4 fruit fly cellular contexts compared by ENCODE assay signal in genomic region chr3L:16574307-16574946, dm6.
TF ChIP-seq lines count a peak whose summit lies in the region.

TSS of gene mbf1 (plus strand) at chr3L:16574436.

- peak; percentile 32 for TF ChIP-seq CTCF in whole organism, embryonic (GFP tag; optimal IDR thresholded peaks at IDR 0.05; lab: Kevin White, UChicago)

TF ChIP-seq in whole organism, adult, 20 proteins besides CTCF, POLR2A, EP300 and RAD21:
- TF ChIP-seq cic (GFP tag; optimal IDR thresholded peaks at IDR 0.05; lab: Kevin White, UChicago): peak; percentile 22
- TF ChIP-seq CG1620 (GFP tag; optimal IDR thresholded peaks at IDR 0.05; lab: Kevin White, UChicago): peak; percentile 13
- TF ChIP-seq CG7045 (GFP tag; optimal IDR thresholded peaks at IDR 0.05; lab: Kevin White, UChicago): no peak
- peak; percentile 44 for TF ChIP-seq CG11617 (GFP tag; optimal IDR thresholded peaks at IDR 0.05; lab: Kevin White, UChicago)
- no peak for TF ChIP-seq CG5204 (GFP tag; optimal IDR thresholded peaks at IDR 0.05; lab: Kevin White, UChicago)
- TF ChIP-seq bab1 (GFP tag; optimal IDR thresholded peaks at IDR 0.05; lab: Kevin White, UChicago): peak; percentile 63
- peak; percentile 93 for TF ChIP-seq kay (GFP tag; lab: Kevin White, UChicago; ENCODE audit: borderline replicate concordance)
- TF ChIP-seq Hr96 (GFP tag; optimal IDR thresholded peaks at IDR 0.05; lab: Kevin White, UChicago): no peak
- peak; percentile 8 for TF ChIP-seq CG7101 (tag; optimal IDR thresholded peaks at IDR 0.05; lab: Kevin White, UChicago)
- TF ChIP-seq toe (GFP tag; optimal IDR thresholded peaks at IDR 0.05; lab: Kevin White, UChicago): no peak
- no peak for TF ChIP-seq CG33017 (tag; optimal IDR thresholded peaks at IDR 0.05; lab: Kevin White, UChicago)
- TF ChIP-seq Clk (GFP tag; optimal IDR thresholded peaks at IDR 0.05; lab: Kevin White, UChicago): no peak
- TF ChIP-seq CG12768 (GFP tag; optimal IDR thresholded peaks at IDR 0.05; lab: Kevin White, UChicago): no peak
- TF ChIP-seq ovo (GFP tag; optimal IDR thresholded peaks at IDR 0.05; lab: Kevin White, UChicago): no peak
- TF ChIP-seq Crg-1 (GFP tag; optimal IDR thresholded peaks at IDR 0.05; lab: Kevin White, UChicago): no peak
- peak; percentile 15 for TF ChIP-seq tj (GFP tag; optimal IDR thresholded peaks at IDR 0.05; lab: Kevin White, UChicago)
- TF ChIP-seq Mnt (GFP tag; optimal IDR thresholded peaks at IDR 0.05; lab: Kevin White, UChicago): peak; percentile 39
- no peak for TF ChIP-seq cnc (optimal IDR thresholded peaks at IDR 0.05; lab: Kevin White, UChicago)
- TF ChIP-seq CG14711 (tag; optimal IDR thresholded peaks at IDR 0.05; lab: Kevin White, UChicago): no peak
- TF ChIP-seq pad (GFP tag; optimal IDR thresholded peaks at IDR 0.05; lab: Kevin White, UChicago): no peak
TF ChIP-seq in whole organism, adult: peak in this region for 8.

TF ChIP-seq in whole organism, embryonic, 481 proteins besides CTCF, POLR2A, EP300 and RAD21 (continues in another document):
- no peak for TF ChIP-seq CG15011 (GFP tag; optimal IDR thresholded peaks at IDR 0.05; lab: Kevin White, UChicago)
- no peak for TF ChIP-seq en (GFP tag; optimal IDR thresholded peaks at IDR 0.05; lab: Kevin White, UChicago)
- peak; percentile 61 for TF ChIP-seq nmo (GFP tag; optimal IDR thresholded peaks at IDR 0.05; lab: Kevin White, UChicago)
- TF ChIP-seq Atf6 (GFP tag; IDR thresholded peaks at IDR 0.05; lab: Robert Waterston, UW): no peak
- TF ChIP-seq CG34422 (GFP tag; IDR thresholded peaks at IDR 0.05; lab: Robert Waterston, UW): peak; percentile 27; the same call in 1 of the 3 replicates
- no peak for TF ChIP-seq Trl (optimal IDR thresholded peaks at IDR 0.05; lab: Kevin White, UChicago)
- peak; percentile 21 for TF ChIP-seq Trl (GFP tag; optimal IDR thresholded peaks at IDR 0.05; lab: Kevin White, UChicago)
- 0 out of 2 replicates have a peak, but pooled peaks have one; percentile 20 for TF ChIP-seq CG31441 (GFP tag; IDR thresholded peaks at IDR 0.05; lab: Robert Waterston, UW)
- peak; percentile 19 for TF ChIP-seq CG2678 (tag; optimal IDR thresholded peaks at IDR 0.05; lab: Kevin White, UChicago)
- peak; percentile 6 for TF ChIP-seq Bteb2 (GFP tag; optimal IDR thresholded peaks at IDR 0.05; lab: Kevin White, UChicago)
- TF ChIP-seq Deaf1 (tag; optimal IDR thresholded peaks at IDR 0.05; lab: Kevin White, UChicago): peak; percentile 10
- TF ChIP-seq zen (tag; optimal IDR thresholded peaks at IDR 0.05; lab: Kevin White, UChicago): peak; percentile 21
- TF ChIP-seq CG9437 (GFP tag; optimal IDR thresholded peaks at IDR 0.05; lab: Kevin White, UChicago): peak; percentile 62
- TF ChIP-seq bbx (GFP tag; IDR thresholded peaks at IDR 0.05; lab: Robert Waterston, UW; ENCODE audit: partially characterized antibody): peak; percentile 14
- TF ChIP-seq CG18764 (GFP tag; optimal IDR thresholded peaks at IDR 0.05; lab: Kevin White, UChicago): peak; percentile 12
- TF ChIP-seq CHES-1-like (GFP tag; optimal IDR thresholded peaks at IDR 0.05; lab: Kevin White, UChicago): peak; percentile 51
- no peak for TF ChIP-seq CG10979 (tag; optimal IDR thresholded peaks at IDR 0.05; lab: Kevin White, UChicago)
- TF ChIP-seq CG10565 (GFP tag; optimal IDR thresholded peaks at IDR 0.05; lab: Kevin White, UChicago): no peak
- peak; percentile 19 for TF ChIP-seq CG7928 (GFP tag; optimal IDR thresholded peaks at IDR 0.05; lab: Kevin White, UChicago)
- TF ChIP-seq CG4424 (GFP tag; optimal IDR thresholded peaks at IDR 0.05; lab: Kevin White, UChicago): peak; percentile 9
- no peak for TF ChIP-seq Side (GFP tag; optimal IDR thresholded peaks at IDR 0.05; lab: Kevin White, UChicago)
- TF ChIP-seq croc (GFP tag; conservative IDR thresholded peaks at IDR 0.05; lab: Robert Waterston, UW): no peak
- peak; percentile 37 for TF ChIP-seq pho (GFP tag; optimal IDR thresholded peaks at IDR 0.05; lab: Kevin White, UChicago)

TF ChIP-seq in whole organism, prepupa, 60 proteins besides CTCF, POLR2A, EP300 and RAD21 (continues in another document):
- no peak for TF ChIP-seq CG8319 (GFP tag; optimal IDR thresholded peaks at IDR 0.05; lab: Kevin White, UChicago)
- no peak for TF ChIP-seq CG8119 (GFP tag; IDR thresholded peaks at IDR 0.05; lab: Robert Waterston, UW)
- no peak for TF ChIP-seq CG31627 (GFP tag; optimal IDR thresholded peaks at IDR 0.05; lab: Kevin White, UChicago)
- no peak for TF ChIP-seq dac (GFP tag; optimal IDR thresholded peaks at IDR 0.05; lab: Kevin White, UChicago)
- no peak for TF ChIP-seq Smox (GFP tag; optimal IDR thresholded peaks at IDR 0.05; lab: Kevin White, UChicago)
- TF ChIP-seq CG3919 (GFP tag; optimal IDR thresholded peaks at IDR 0.05; lab: Kevin White, UChicago): no peak
- TF ChIP-seq Blimp-1 (GFP tag; optimal IDR thresholded peaks at IDR 0.05; lab: Kevin White, UChicago): no peak
- TF ChIP-seq Sox102F (GFP tag; optimal IDR thresholded peaks at IDR 0.05; lab: Kevin White, UChicago): no peak
- no peak for TF ChIP-seq fd85E (GFP tag; optimal IDR thresholded peaks at IDR 0.05; lab: Kevin White, UChicago)
- no peak for TF ChIP-seq Eip93F (GFP tag; optimal IDR thresholded peaks at IDR 0.05; lab: Kevin White, UChicago)
- TF ChIP-seq CG6163 (GFP tag; IDR thresholded peaks at IDR 0.05; lab: Robert Waterston, UW): no peak
- TF ChIP-seq topi (GFP tag; optimal IDR thresholded peaks at IDR 0.05; lab: Kevin White, UChicago): no peak
- no peak for TF ChIP-seq fkh (GFP tag; optimal IDR thresholded peaks at IDR 0.05; lab: Kevin White, UChicago)
- TF ChIP-seq Eip75B (GFP tag; optimal IDR thresholded peaks at IDR 0.05; lab: Kevin White, UChicago): no peak
- TF ChIP-seq CG11762 (GFP tag; optimal IDR thresholded peaks at IDR 0.05; lab: Kevin White, UChicago; ENCODE audit: insufficient read depth): no peak
- TF ChIP-seq CG4318 (GFP tag; optimal IDR thresholded peaks at IDR 0.05; lab: Kevin White, UChicago): no peak
- no peak for TF ChIP-seq salr (GFP tag; optimal IDR thresholded peaks at IDR 0.05; lab: Kevin White, UChicago)
- TF ChIP-seq Ets21C (GFP tag; optimal IDR thresholded peaks at IDR 0.05; lab: Kevin White, UChicago): no peak
- no peak for TF ChIP-seq CG6792 (GFP tag; optimal IDR thresholded peaks at IDR 0.05; lab: Kevin White, UChicago)
- TF ChIP-seq CG6808 (GFP tag; optimal IDR thresholded peaks at IDR 0.05; lab: Kevin White, UChicago): no peak
- TF ChIP-seq CG11294 (GFP tag; IDR thresholded peaks at IDR 0.05; lab: Robert Waterston, UW): no peak
- no peak for TF ChIP-seq Ets96B (tag; optimal IDR thresholded peaks at IDR 0.05; lab: Kevin White, UChicago)
- peak; percentile 29 for TF ChIP-seq CG3032 (tag; optimal IDR thresholded peaks at IDR 0.05; lab: Kevin White, UChicago)
- TF ChIP-seq svp (GFP tag; lab: Kevin White, UChicago): no peak
- TF ChIP-seq net (GFP tag; optimal IDR thresholded peaks at IDR 0.05; lab: Kevin White, UChicago): no peak
- no peak for TF ChIP-seq CG10631 (GFP tag; optimal IDR thresholded peaks at IDR 0.05; lab: Kevin White, UChicago)
- peak; percentile 16 for TF ChIP-seq lz (GFP tag; optimal IDR thresholded peaks at IDR 0.05; lab: Kevin White, UChicago)
- no peak for TF ChIP-seq CG34406 (GFP tag; optimal IDR thresholded peaks at IDR 0.05; lab: Kevin White, UChicago)
- TF ChIP-seq Hr38 (GFP tag; optimal IDR thresholded peaks at IDR 0.05; lab: Kevin White, UChicago): no peak

TF ChIP-seq in whole organism, wandering third instar larva, 38 proteins besides CTCF, POLR2A, EP300 and RAD21 (continues in another document):
- TF ChIP-seq pan (optimal IDR thresholded peaks at IDR 0.05; lab: Kevin White, UChicago) (no peak), h (GFP tag; optimal IDR thresholded peaks at IDR 0.05; lab: Kevin White, UChicago) (no peak), Sp1 (GFP tag; optimal IDR thresholded peaks at IDR 0.05; lab: Kevin White, UChicago) (peak; percentile 15), HLH106 (tag; optimal IDR thresholded peaks at IDR 0.05; lab: Kevin White, UChicago) (peak; percentile 20), rgr (GFP tag; optimal IDR thresholded peaks at IDR 0.05; lab: Kevin White, UChicago) (no peak), CG32264 (GFP tag; optimal IDR thresholded peaks at IDR 0.05; lab: Kevin White, UChicago) (no peak), Dfd (GFP tag; optimal IDR thresholded peaks at IDR 0.05; lab: Kevin White, UChicago) (no peak), sv (GFP tag; optimal IDR thresholded peaks at IDR 0.05; lab: Kevin White, UChicago) (no peak), Rel (GFP tag; optimal IDR thresholded peaks at IDR 0.05; lab: Kevin White, UChicago) (no peak), Rel (tag; optimal IDR thresholded peaks at IDR 0.05; lab: Kevin White, UChicago) (peak; percentile 33), dl (GFP tag; optimal IDR thresholded peaks at IDR 0.05; lab: Kevin White, UChicago; ENCODE audit: insufficient read depth in 1 of 2, partially characterized antibody in 2 of 2) (no peak), woc (GFP tag; optimal IDR thresholded peaks at IDR 0.05; lab: Kevin White, UChicago) (no peak), CrebA (GFP tag; optimal IDR thresholded peaks at IDR 0.05; lab: Kevin White, UChicago; ENCODE audit: borderline replicate concordance) (no peak), Hr83 (GFP tag; optimal IDR thresholded peaks at IDR 0.05; lab: Kevin White, UChicago; ENCODE audit: poor library complexity, severe bottlenecking) (no peak), dmrt93B (GFP tag; optimal IDR thresholded peaks at IDR 0.05; lab: Kevin White, UChicago) (no peak), Hr78 (GFP tag; optimal IDR thresholded peaks at IDR 0.05; lab: Kevin White, UChicago) (no peak), psq (GFP tag; optimal IDR thresholded peaks at IDR 0.05; lab: Kevin White, UChicago) (no peak), Abd-B (GFP tag; optimal IDR thresholded peaks at IDR 0.05; lab: Kevin White, UChicago) (no peak), Myc (optimal IDR thresholded peaks at IDR 0.05; lab: Kevin White, UChicago) (no peak), jim (GFP tag; optimal IDR thresholded peaks at IDR 0.05; lab: Kevin White, UChicago) (no peak), Dif (GFP tag; optimal IDR thresholded peaks at IDR 0.05; lab: Kevin White, UChicago; ENCODE audit: partially characterized antibody) (no peak), lola (GFP tag; optimal IDR thresholded peaks at IDR 0.05; lab: Kevin White, UChicago) (no peak), ey (GFP tag; optimal IDR thresholded peaks at IDR 0.05; lab: Kevin White, UChicago) (no peak), Mio (GFP tag; optimal IDR thresholded peaks at IDR 0.05; lab: Kevin White, UChicago) (no peak), foxo (GFP tag; optimal IDR thresholded peaks at IDR 0.05; lab: Kevin White, UChicago) (no peak), GATAd (GFP tag; optimal IDR thresholded peaks at IDR 0.05; lab: Kevin White, UChicago) (no peak), Jra (GFP tag; optimal IDR thresholded peaks at IDR 0.05; lab: Kevin White, UChicago) (no peak), N (GFP tag; optimal IDR thresholded peaks at IDR 0.05; lab: Kevin White, UChicago) (no peak), brk (GFP tag; optimal IDR thresholded peaks at IDR 0.05; lab: Kevin White, UChicago) (peak; percentile 37), Vsx2 (GFP tag; optimal IDR thresholded peaks at IDR 0.05; lab: Kevin White, UChicago; ENCODE audit: partially characterized antibody) (no peak), sage (GFP tag; optimal IDR thresholded peaks at IDR 0.05; lab: Kevin White, UChicago) (no peak)
